Worm (Caenorhabditis elegans) whole organism, L4 larva: ENCODE data around the gene tftc-5.
A peak's percentile ranks its signal among the peaks of the same experiment; 100 is the strongest.

ENCODE experiments used
- D1046.2 ChIP-seq: fragments of 200-800 bp; sonication (Bioruptor generic); IDR thresholded peaks from 2 replicates; pipeline ENCODE4 v1.3.6; 2022; ENCODE audit warnings: missing genetic modification characterization, missing compliant biosample characterization
- F37D6.2 ChIP-seq: sonication (generic microtip); optimal IDR thresholded peaks from 2 replicates; lab custom pipeline; 2016; ENCODE audit warnings: mild to moderate bottlenecking, missing genetic modification characterization, missing compliant biosample characterization
- Y105C5A.15 ChIP-seq: fragments of 200-800 bp; sonication (Bioruptor generic); IDR thresholded peaks from 2 replicates; pipeline ENCODE4 v1.3.6; 2022; ENCODE audit warnings: missing genetic modification characterization, missing compliant biosample characterization
- Y5F2A.4 ChIP-seq: fragments of 200-800 bp; sonication (Bioruptor generic); optimal IDR thresholded peaks from 2 replicates; lab custom pipeline; 2018; ENCODE audit warnings: mild to moderate bottlenecking, missing genetic modification characterization, missing compliant biosample characterization
- aha-1 ChIP-seq: fragments of 150-350 bp; peaks from one replicate; lab custom pipeline; 2014; ENCODE audit warnings: missing biosample characterization, missing genetic modification characterization
- aly-2 ChIP-seq: sonication (generic microtip); optimal IDR thresholded peaks from 2 replicates; lab custom pipeline; 2018; ENCODE audit warnings: missing biosample characterization, missing genetic modification characterization
- ama-1 ChIP-seq: fragments of 150-350 bp; optimal IDR thresholded peaks from 2 replicates; lab custom pipeline; 2014; ENCODE audit warnings: inconsistent platforms, mixed read lengths
- arid-1 ChIP-seq: fragments of 200-800 bp; sonication (Bioruptor generic); conservative IDR thresholded peaks from 2 replicates; pipeline ENCODE4 v1.3.6; 2022; ENCODE audit warnings: missing genetic modification reagents, missing genetic modification characterization, missing compliant biosample characterization
- ceh-82 ChIP-seq: sonication (generic microtip); optimal IDR thresholded peaks from 2 replicates; lab custom pipeline; 2017; ENCODE audit warnings: missing biosample characterization, missing genetic modification characterization
- cey-2 ChIP-seq: sonication (generic microtip); optimal IDR thresholded peaks from 3 replicates; lab custom pipeline; 2017; ENCODE audit warnings: missing genetic modification characterization, mild to moderate bottlenecking, missing compliant biosample characterization, antibody characterized with exemption, borderline replicate concordance; ENCODE audit not compliant: insufficient read depth
- dmd-8 ChIP-seq: fragments of 200-800 bp; sonication (Bioruptor generic); IDR thresholded peaks from 2 replicates; pipeline ENCODE4 v1.3.6; 2022; ENCODE audit warnings: missing genetic modification characterization, missing compliant biosample characterization
- dmd-9 ChIP-seq: fragments of 200-800 bp; sonication (Bioruptor generic); IDR thresholded peaks from 2 replicates; pipeline ENCODE4 v1.3.6; 2022; ENCODE audit warnings: missing genetic modification reagents, missing genetic modification characterization, missing compliant biosample characterization
- dpl-1 ChIP-seq: fragments of 150-350 bp; optimal IDR thresholded peaks from 2 replicates; lab custom pipeline; 2014; ENCODE audit warnings: missing biosample characterization, missing genetic modification reagents, missing genetic modification characterization
- dve-1 ChIP-seq: sonication (generic microtip); optimal IDR thresholded peaks from 2 replicates; lab custom pipeline; 2017; ENCODE audit warnings: antibody characterized with exemption, mild to moderate bottlenecking, missing genetic modification characterization, missing compliant biosample characterization; ENCODE audit not compliant: insufficient read depth
- egl-43 ChIP-seq: fragments of 200-800 bp; sonication (Bioruptor generic); IDR thresholded peaks from 2 replicates; pipeline ENCODE4 v1.3.6; 2022; ENCODE audit warnings: missing genetic modification reagents, missing genetic modification characterization, missing compliant biosample characterization
- fos-1 ChIP-seq: fragments of 150-350 bp; optimal IDR thresholded peaks from 2 replicates; lab custom pipeline; 2014; ENCODE audit warnings: missing biosample characterization, missing genetic modification characterization
- gei-8 ChIP-seq: fragments of 200-800 bp; sonication (Bioruptor generic); optimal IDR thresholded peaks from 2 replicates; lab custom pipeline; 2018; ENCODE audit warnings: mild to moderate bottlenecking, missing genetic modification characterization, missing compliant biosample characterization
- hif-1 ChIP-seq, 2 experiments: sonication (generic microtip); optimal IDR thresholded peaks; 2 replicates each; lab custom pipeline; 2016 to 2017; ENCODE audit warnings: missing compliant biosample characterization in 2 of 2, missing genetic modification characterization in 2 of 2, missing genetic modification reagents in 2 of 2, missing genotype in 2 of 2, mild to moderate bottlenecking in 1 of 2
- hlh-11 ChIP-seq: fragments of 200-800 bp; sonication (Bioruptor generic); optimal IDR thresholded peaks from 2 replicates; lab custom pipeline; 2018; ENCODE audit warnings: mild to moderate bottlenecking, missing genetic modification characterization, missing compliant biosample characterization
- lin-1 ChIP-seq: fragments of 200-800 bp; sonication (Bioruptor generic); IDR thresholded peaks from 2 replicates; pipeline ENCODE4 v1.3.6; 2022; ENCODE audit warnings: missing genetic modification reagents, missing genetic modification characterization, missing compliant biosample characterization
- lin-29 ChIP-seq: fragments of 200-800 bp; sonication (Bioruptor generic); IDR thresholded peaks from 2 replicates; pipeline ENCODE4 v1.3.6; 2022; ENCODE audit warnings: missing genetic modification reagents, missing genetic modification characterization, missing compliant biosample characterization
- lin-38 ChIP-seq: fragments of 200-800 bp; sonication (Bioruptor generic); IDR thresholded peaks from 2 replicates; pipeline ENCODE4 v1.3.6; 2022; ENCODE audit warnings: missing genetic modification reagents, missing genetic modification characterization, missing compliant biosample characterization
- lin-39 ChIP-seq: fragments of 150-350 bp; optimal IDR thresholded peaks from 2 replicates; lab custom pipeline; 2014; ENCODE audit warnings: missing biosample characterization, missing genetic modification reagents, missing genetic modification characterization
- lsy-2 ChIP-seq, 2 experiments: fragments of 150-350 bp in 1 of 2; sonication (generic microtip) in 1 of 2; optimal IDR thresholded peaks; 2 replicates each; lab custom pipeline; 2014 to 2017; ENCODE audit warnings: missing biosample characterization in 2 of 2, missing genetic modification characterization in 2 of 2
- madf-5 ChIP-seq, 2 experiments: fragments of 200-800 bp; sonication (Bioruptor generic); IDR thresholded peaks; 2 replicates each; pipeline ENCODE4 v1.3.6; 2022; ENCODE audit warnings: missing compliant biosample characterization in 2 of 2, missing genetic modification characterization in 2 of 2
- madf-9 ChIP-seq: fragments of 200-800 bp; sonication (Bioruptor generic); conservative IDR thresholded peaks from 2 replicates; pipeline ENCODE4 v1.3.6; 2022; ENCODE audit warnings: missing genetic modification reagents, missing genetic modification characterization, missing compliant biosample characterization
- mes-2 ChIP-seq: sonication (generic microtip); optimal IDR thresholded peaks from 2 replicates; lab custom pipeline; 2016; ENCODE audit warnings: missing genotype, mild to moderate bottlenecking, missing genetic modification characterization, missing compliant biosample characterization; ENCODE audit not compliant: poor library complexity, severe bottlenecking
- mxl-2 ChIP-seq: fragments of 200-800 bp; sonication (Bioruptor generic); conservative IDR thresholded peaks from 2 replicates; pipeline ENCODE4 v1.3.6; 2022; ENCODE audit warnings: missing genetic modification reagents, missing genetic modification characterization, missing compliant biosample characterization
- mxl-3 ChIP-seq: fragments of 200-800 bp; sonication (Bioruptor generic); optimal IDR thresholded peaks from 2 replicates; lab custom pipeline; 2018; ENCODE audit warnings: mild to moderate bottlenecking, missing genetic modification characterization, missing compliant biosample characterization
- nhr-102 ChIP-seq: sonication (generic microtip); optimal IDR thresholded peaks from 2 replicates; lab custom pipeline; 2016; ENCODE audit warnings: mild to moderate bottlenecking, missing genetic modification characterization, moderate library complexity, missing compliant biosample characterization
- nhr-25 ChIP-seq: sonication (generic microtip); optimal IDR thresholded peaks from 2 replicates; lab custom pipeline; 2017; ENCODE audit warnings: missing genetic modification characterization, mild to moderate bottlenecking, missing compliant biosample characterization, antibody characterized with exemption, moderate library complexity, borderline replicate concordance; ENCODE audit not compliant: insufficient read depth
- nhr-6 ChIP-seq: fragments of 150-350 bp; optimal IDR thresholded peaks from 2 replicates; lab custom pipeline; 2014; ENCODE audit warnings: missing biosample characterization, missing genetic modification characterization
- php-3 ChIP-seq: fragments of 200-800 bp; sonication (Bioruptor generic); IDR thresholded peaks from 2 replicates; pipeline ENCODE4 v1.3.6; 2022; ENCODE audit warnings: missing genetic modification reagents, missing genetic modification characterization, missing compliant biosample characterization
- set-16 ChIP-seq: fragments of 200-800 bp; sonication (Bioruptor generic); IDR thresholded peaks from 2 replicates; pipeline ENCODE4 v1.3.6; 2022; ENCODE audit warnings: missing genetic modification reagents, missing genetic modification characterization, missing compliant biosample characterization
- skn-1 ChIP-seq: fragments of 150-350 bp; optimal IDR thresholded peaks from 2 replicates; lab custom pipeline; 2014; ENCODE audit warnings: missing biosample characterization, missing genetic modification characterization
- snpc-1.2 ChIP-seq: fragments of 200-800 bp; sonication (Bioruptor generic); IDR thresholded peaks from 2 replicates; pipeline ENCODE4 v1.3.6; 2022; ENCODE audit warnings: missing genetic modification reagents, missing genetic modification characterization, missing compliant biosample characterization
- spr-3 ChIP-seq: fragments of 200-800 bp; sonication (Bioruptor generic); optimal IDR thresholded peaks from 2 replicates; lab custom pipeline; 2018; ENCODE audit warnings: mild to moderate bottlenecking, missing genetic modification characterization, missing compliant biosample characterization
- unc-62 ChIP-seq, 3 experiments: fragments of 150-350 bp in 1 of 3; sonication (generic microtip); optimal IDR thresholded peaks in 2 of 3; peaks in 1 of 3; 1 replicate in 1 of 3; 2 replicates in 2 of 3; lab custom pipeline; 2014 to 2017; ENCODE audit warnings: missing biosample characterization in 3 of 3, missing genetic modification characterization in 3 of 3, missing genetic modification reagents in 3 of 3, missing genotype in 1 of 3
- zfp-3 ChIP-seq: fragments of 200-800 bp; sonication (Bioruptor generic); conservative IDR thresholded peaks from 2 replicates; pipeline ENCODE4 v1.3.6; 2022; ENCODE audit warnings: missing genetic modification reagents, missing genetic modification characterization, missing compliant biosample characterization
- zip-2 ChIP-seq: fragments of 150-350 bp; optimal IDR thresholded peaks from 2 replicates; lab custom pipeline; 2014; ENCODE audit warnings: missing biosample characterization, missing genetic modification characterization
- ztf-7 ChIP-seq: fragments of 150-350 bp; optimal IDR thresholded peaks from 2 replicates; lab custom pipeline; 2014; ENCODE audit warnings: missing biosample characterization, missing genetic modification characterization

The tftc-5 gene

ce11 chrIII:4057894-4058293 is 35.9 kb downstream of the tftc-5 start, which contains the start of gene rcq-5:
Gene rcq-5 (minus strand): TSS chrIII:4057976.
- TF ChIP-seq spr-3 (GFP tag; lab: Kevin White, UChicago) (no peak), dve-1 (no peak), nhr-102 (no peak), php-3 (GFP tag; lab: Robert Waterston, UW) (no peak), dmd-9 (GFP tag; lab: Robert Waterston, UW) (no peak), aly-2 (tag; lab: Kevin White, UChicago) (no peak), lsy-2 (tag; optimal IDR thresholded peaks at IDR 0.05; lab: Kevin White, UChicago) (peak in 1 of 2 experiments; percentile 53), mxl-2 (GFP tag; lab: Robert Waterston, UW) (no peak), skn-1 (no peak), set-16 (GFP tag; lab: Robert Waterston, UW) (no peak), hlh-11 (no peak), lin-29 (GFP tag; lab: Robert Waterston, UW) (no peak), Y5F2A.4 (GFP tag; lab: Kevin White, UChicago) (no peak), snpc-1.2 (GFP tag; lab: Robert Waterston, UW) (no peak), nhr-25 (tag; lab: Kevin White, UChicago) (no peak), ceh-82 (tag; lab: Kevin White, UChicago) (no peak), unc-62 (GFP tag; optimal IDR thresholded peaks at IDR 0.05 in 1 of 2; lab: Kevin White, UChicago) (peak in 1 of 2 experiments; percentile 14), unc-62 (tag; optimal IDR thresholded peaks at IDR 0.05; lab: Kevin White, UChicago) (no peak), aha-1 (tag; lab: Kevin White, UChicago) (no peak), egl-43 (no peak), zfp-3 (no peak), Y105C5A.15 (GFP tag; lab: Robert Waterston, UW) (no peak), lin-1 (GFP tag; lab: Robert Waterston, UW) (no peak), nhr-6 (peak; percentile 26), cey-2 (no peak), arid-1 (GFP tag; lab: Robert Waterston, UW) (no peak), F37D6.2 (tag; lab: Kevin White, UChicago) (no peak), zip-2 (tag; lab: Kevin White, UChicago) (no peak), hif-1 (tag; optimal IDR thresholded peaks at IDR 0.05; lab: Kevin White, UChicago) (no peak), lin-39 (tag; lab: Kevin White, UChicago) (no peak), ztf-7 (tag; lab: Kevin White, UChicago) (no peak), madf-5 (GFP tag; IDR thresholded peaks at IDR 0.05; lab: Robert Waterston, UW) (no peak), madf-9 (GFP tag; lab: Robert Waterston, UW) (no peak), mes-2 (tag; lab: Kevin White, UChicago) (peak; percentile 49), dpl-1 (GFP tag; lab: Kevin White, UChicago) (peak; percentile 80), mxl-3 (no peak), D1046.2 (GFP tag; lab: Robert Waterston, UW) (no peak), dmd-8 (no peak), gei-8 (GFP tag; lab: Kevin White, UChicago) (no peak), lin-38 (GFP tag; lab: Robert Waterston, UW) (peak; percentile 88)
- TF ChIP-seq, all 104 proteins: peak for 6

- TF ChIP-seq madf-9 (GFP tag; lab: Robert Waterston, UW) = 0 out of 2 replicates have a peak, but pooled peaks have one; percentile 17
- no peak for TF ChIP-seq mxl-3
- no peak for TF ChIP-seq fos-1 (tag; lab: Kevin White, UChicago)
- TF ChIP-seq ama-1 (lab: Kevin White, UChicago) = no peak
- no peak for TF ChIP-seq unc-62 (GFP tag; optimal IDR thresholded peaks at IDR 0.05 in 1 of 2; lab: Kevin White, UChicago)
- no peak for TF ChIP-seq unc-62 (tag; optimal IDR thresholded peaks at IDR 0.05; lab: Kevin White, UChicago)
These were observed 36.7 kb downstream of the tftc-5 start, which contains the start of gene his-69 for ce11 chrIII:4058643-4059042. Gene his-69 (minus strand): TSS chrIII:4058743.
